Fruit fly (Drosophila melanogaster): ENCODE measurements around the gene CG10859.

Gene CG10859

DNA sequence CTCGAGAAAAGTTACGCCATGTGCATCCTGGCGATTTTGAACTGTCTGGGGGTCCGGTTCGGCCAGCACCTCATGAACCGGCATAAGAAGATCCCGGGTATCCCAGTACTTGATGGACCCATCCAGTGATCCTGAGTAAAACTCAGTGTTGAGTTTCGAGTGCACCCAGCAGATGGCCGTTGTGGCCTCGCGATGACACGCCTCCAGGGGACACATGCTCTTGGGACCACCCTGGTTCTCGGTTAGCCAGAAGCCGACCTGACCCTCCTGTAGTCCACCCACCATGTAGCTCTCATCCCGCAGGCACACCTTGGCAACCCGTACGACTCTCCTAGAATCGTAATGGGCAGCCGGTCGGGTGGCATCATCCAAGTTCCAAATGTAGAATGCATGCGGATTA lies 1.1 kb downstream of the CG10859 start:
- no peak for TF ChIP-seq Ets96B (tag; optimal IDR thresholded peaks at IDR 0.05)
- TF ChIP-seq CG3032 (tag; optimal IDR thresholded peaks at IDR 0.05) = no peak
- no peak for TF ChIP-seq ss (GFP tag; optimal IDR thresholded peaks at IDR 0.05)
- TF ChIP-seq CG9139 (GFP tag; optimal IDR thresholded peaks at IDR 0.05) = no peak
- TF ChIP-seq Lpt (GFP tag; optimal IDR thresholded peaks at IDR 0.05) = no peak
- TF ChIP-seq Hr39 (GFP tag; optimal IDR thresholded peaks at IDR 0.05) = no peak
- no peak for TF ChIP-seq CG6163 (GFP tag; IDR thresholded peaks at IDR 0.05)
- no peak for TF ChIP-seq Ets21C (GFP tag; optimal IDR thresholded peaks at IDR 0.05)

DNA sequence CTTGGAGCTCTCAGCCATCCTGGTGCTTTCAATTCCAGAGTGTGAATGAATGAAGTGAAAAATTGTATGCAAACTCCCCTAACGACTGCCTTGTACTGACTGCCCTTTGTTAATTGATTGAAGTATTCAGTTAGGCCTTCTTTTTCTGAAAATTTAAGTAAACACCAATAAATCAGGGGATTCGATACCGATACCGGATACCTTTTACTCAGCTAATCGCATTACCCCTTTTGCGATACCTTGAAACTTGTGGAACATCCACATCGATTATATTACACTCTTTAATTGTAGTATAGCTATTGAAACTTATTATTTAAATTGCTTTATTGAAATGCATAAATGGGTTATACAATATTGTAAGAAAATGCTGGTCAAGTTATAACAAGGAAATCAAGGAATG lies 2.4 kb downstream of the CG10859 start, which contains the start of gene CG16957:
Gene CG16957 (minus strand): TSS at position 101 of the 400 bp plus-strand sequence.
- TF ChIP-seq Smox (GFP tag; optimal IDR thresholded peaks at IDR 0.05) (no peak), CG3032 (tag; optimal IDR thresholded peaks at IDR 0.05) (no peak), fd85E (GFP tag; optimal IDR thresholded peaks at IDR 0.05) (no peak), Met (GFP tag; optimal IDR thresholded peaks at IDR 0.05) (no peak), acj6 (GFP tag; optimal IDR thresholded peaks at IDR 0.05) (no peak), topi (GFP tag; optimal IDR thresholded peaks at IDR 0.05) (no peak), Hr38 (GFP tag; optimal IDR thresholded peaks at IDR 0.05) (no peak), CG31627 (GFP tag; optimal IDR thresholded peaks at IDR 0.05) (no peak), vri (GFP tag; optimal IDR thresholded peaks at IDR 0.05) (no peak), Lpt (GFP tag; optimal IDR thresholded peaks at IDR 0.05) (no peak), CG6792 (GFP tag; optimal IDR thresholded peaks at IDR 0.05) (no peak), Eip93F (GFP tag; optimal IDR thresholded peaks at IDR 0.05) (no peak), pdm3 (GFP tag; optimal IDR thresholded peaks at IDR 0.05) (no peak), Hr4 (GFP tag; optimal IDR thresholded peaks at IDR 0.05) (no peak), Blimp-1 (GFP tag; optimal IDR thresholded peaks at IDR 0.05) (no peak), CG11294 (GFP tag; IDR thresholded peaks at IDR 0.05) (no peak)

DNA sequence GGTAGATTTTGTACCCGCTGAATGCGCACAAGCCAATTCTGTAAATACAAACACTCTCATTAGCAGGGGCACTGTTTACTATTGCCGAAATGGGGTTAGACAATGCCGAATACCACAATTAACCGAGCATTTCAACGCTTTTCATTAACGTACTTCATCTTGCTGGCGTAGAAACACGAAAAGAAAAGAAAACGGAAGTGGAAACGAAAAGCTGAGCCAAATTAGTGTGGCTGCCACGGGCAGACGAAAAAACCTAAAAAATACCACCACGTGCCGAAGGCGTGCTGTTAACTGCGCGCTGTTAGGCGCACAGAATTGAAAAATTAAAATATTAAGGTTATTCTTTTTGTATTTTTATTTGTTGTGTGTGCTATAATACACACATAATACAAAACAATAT lies 3.6 kb downstream of the CG10859 start, which contains the start of gene RpL24:
Gene RpL24 (minus strand): TSS at position 229 of the 400 bp plus-strand sequence.
- TF ChIP-seq CG3919 (GFP tag; optimal IDR thresholded peaks at IDR 0.05) (peak; percentile 95), CG32006 (GFP tag; optimal IDR thresholded peaks at IDR 0.05) (peak; percentile 41), Sox102F (GFP tag; optimal IDR thresholded peaks at IDR 0.05) (peak; percentile 91), Smox (GFP tag; optimal IDR thresholded peaks at IDR 0.05) (peak; percentile 82), Hr4 (GFP tag; optimal IDR thresholded peaks at IDR 0.05) (no peak), CG8119 (GFP tag; IDR thresholded peaks at IDR 0.05) (no peak), Blimp-1 (GFP tag; optimal IDR thresholded peaks at IDR 0.05) (peak; percentile 75), lz (GFP tag; optimal IDR thresholded peaks at IDR 0.05) (peak; percentile 90), Hr38 (GFP tag; optimal IDR thresholded peaks at IDR 0.05) (no peak), CG1621 (tag; optimal IDR thresholded peaks at IDR 0.05) (peak; percentile 73), OdsH (GFP tag; optimal IDR thresholded peaks at IDR 0.05) (peak; percentile 82), acj6 (GFP tag; optimal IDR thresholded peaks at IDR 0.05) (peak; percentile 85), CG6808 (GFP tag; optimal IDR thresholded peaks at IDR 0.05) (peak; percentile 78), ss (GFP tag; optimal IDR thresholded peaks at IDR 0.05) (peak; percentile 84 to 92), pdm3 (GFP tag; optimal IDR thresholded peaks at IDR 0.05) (peak; percentile 85), achi (GFP tag; optimal IDR thresholded peaks at IDR 0.05) (peak; percentile 83), Hr39 (GFP tag; optimal IDR thresholded peaks at IDR 0.05) (peak; percentile 73), CG10669 (GFP tag; optimal IDR thresholded peaks at IDR 0.05) (peak; percentile 78), CG9139 (GFP tag; optimal IDR thresholded peaks at IDR 0.05) (peak; percentile 87), CG8632 (GFP tag; optimal IDR thresholded peaks at IDR 0.05) (peak; percentile 77), CG11762 (GFP tag; optimal IDR thresholded peaks at IDR 0.05; ENCODE audit: insufficient read depth) (peak; percentile 76), eg (GFP tag; IDR thresholded peaks at IDR 0.05) (peak; percentile 92), Sox14 (GFP tag; optimal IDR thresholded peaks at IDR 0.05) (peak; percentile 72), fkh (GFP tag; optimal IDR thresholded peaks at IDR 0.05) (no peak), CG6792 (GFP tag; optimal IDR thresholded peaks at IDR 0.05) (peak; percentile 78), Lpt (GFP tag; optimal IDR thresholded peaks at IDR 0.05) (peak; percentile 23), Eip93F (GFP tag; optimal IDR thresholded peaks at IDR 0.05) (peak; percentile 23), esn (GFP tag; optimal IDR thresholded peaks at IDR 0.05) (peak; percentile 93), CG31627 (GFP tag; optimal IDR thresholded peaks at IDR 0.05) (peak; percentile 79), CG34406 (GFP tag; optimal IDR thresholded peaks at IDR 0.05) (peak; percentile 86), fd59A (GFP tag; optimal IDR thresholded peaks at IDR 0.05) (peak; percentile 61), CG11294 (GFP tag; IDR thresholded peaks at IDR 0.05) (peak; percentile 18; the same call in 1 of the 2 replicates), CG7368 (GFP tag; optimal IDR thresholded peaks at IDR 0.05) (peak; percentile 91), Ets96B (tag; optimal IDR thresholded peaks at IDR 0.05) (peak; percentile 56), dac (GFP tag; optimal IDR thresholded peaks at IDR 0.05) (peak; percentile 75), net (GFP tag; optimal IDR thresholded peaks at IDR 0.05) (peak; percentile 95), salr (GFP tag; optimal IDR thresholded peaks at IDR 0.05) (peak; percentile 19 to 91), fd85E (GFP tag; optimal IDR thresholded peaks at IDR 0.05) (peak; percentile 90), spab (GFP tag; optimal IDR thresholded peaks at IDR 0.05) (peak; percentile 70)

Data from whole organism, prepupa.